Worm (Caenorhabditis elegans): ENCODE data around the gene nep-6.

DNA sequence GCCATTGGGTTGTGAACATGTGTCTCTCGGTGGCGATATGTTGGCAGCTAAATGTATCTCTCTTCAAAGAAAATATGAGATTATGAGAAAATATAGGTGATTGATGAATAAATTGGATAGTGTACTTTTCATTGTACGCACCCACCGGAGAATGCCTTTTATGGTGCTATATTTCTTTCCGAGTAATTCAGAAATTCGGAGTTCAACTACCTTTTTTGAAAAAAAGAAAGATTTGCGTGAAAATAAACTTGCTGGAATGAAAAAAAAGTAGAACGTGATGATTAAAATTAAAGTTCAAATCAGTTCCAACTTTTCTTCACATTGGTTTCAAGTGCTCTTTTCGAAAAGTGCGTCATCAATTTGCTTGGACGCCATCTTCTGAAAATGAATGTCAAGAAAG is 13.1 kb upstream of the nep-6 start, which contains the start of gene nep-8:
- TF ChIP-seq pes-1 (GFP tag; IDR thresholded peaks at IDR 0.05) = no peak
- TF ChIP-seq tbx-11 (GFP tag; IDR thresholded peaks at IDR 0.05) = no peak
- TF ChIP-seq scrt-1 (GFP tag; IDR thresholded peaks at IDR 0.05) = no peak
- no peak for TF ChIP-seq F13C5.2 (tag; optimal IDR thresholded peaks at IDR 0.05)
- TF ChIP-seq ama-1 (optimal IDR thresholded peaks at IDR 0.05) = no peak
- no peak for TF ChIP-seq ceh-36 (tag; optimal IDR thresholded peaks at IDR 0.05)
- TF ChIP-seq tra-4 (tag; optimal IDR thresholded peaks at IDR 0.05) = no peak
- no peak for TF ChIP-seq tbx-37 (GFP tag; conservative IDR thresholded peaks at IDR 0.05)
- TF ChIP-seq hnd-1 (tag; optimal IDR thresholded peaks at IDR 0.05) = no peak
- TF ChIP-seq ets-7 (tag; optimal IDR thresholded peaks at IDR 0.05) = no peak
- TF ChIP-seq sea-1 (GFP tag; conservative IDR thresholded peaks at IDR 0.05) = no peak

All from whole organism, early embryonic.